Fruit fly (Drosophila melanogaster): Measurements from ENCODE around the gene Noc1.

Gene Noc1

DNA sequence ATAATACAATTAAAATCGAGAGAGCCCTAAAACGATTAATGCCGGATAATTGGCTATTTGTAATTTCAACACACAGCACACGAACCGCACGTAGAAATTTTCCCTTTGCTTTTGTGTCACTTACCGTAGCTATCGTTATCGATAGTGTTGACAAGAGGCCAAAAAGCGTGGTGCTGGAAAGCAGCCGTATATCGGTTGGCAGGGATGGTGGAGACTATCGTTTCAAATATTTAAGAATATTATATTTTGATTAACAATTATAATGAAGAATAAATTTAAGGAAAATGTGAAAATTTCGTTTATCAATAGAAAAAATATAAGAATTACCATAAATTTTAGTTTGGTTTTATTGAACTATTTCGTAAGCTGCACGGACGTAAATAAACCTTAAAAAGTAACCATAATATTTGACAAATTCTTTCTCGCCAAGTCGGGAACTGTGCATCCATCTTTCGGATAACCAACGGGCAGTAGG, 18.5 kb downstream of the Noc1 start, which contains the start of gene JIL-1 (continued):
- TF ChIP-seq CG17186 (GFP tag; optimal IDR thresholded peaks at IDR 0.05) = no peak
- TF ChIP-seq CG4424 (GFP tag; optimal IDR thresholded peaks at IDR 0.05) = peak; percentile 44
- TF ChIP-seq Ets97D (GFP tag; optimal IDR thresholded peaks at IDR 0.05) = peak; percentile 54
- no peak for TF ChIP-seq Spps (tag; optimal IDR thresholded peaks at IDR 0.05)
- TF ChIP-seq ATbp (GFP tag; optimal IDR thresholded peaks at IDR 0.05) = no peak
- peak; percentile 48 for TF ChIP-seq gro (GFP tag; optimal IDR thresholded peaks at IDR 0.05)
- TF ChIP-seq CG4360 (GFP tag; IDR thresholded peaks at IDR 0.05) = peak; percentile 44
- peak; percentile 36 for TF ChIP-seq CG17802 (tag; optimal IDR thresholded peaks at IDR 0.05)
- no peak; the same call in 1 of the 2 replicates for TF ChIP-seq bowl (GFP tag; IDR thresholded peaks at IDR 0.05)
- peak; percentile 27 for TF ChIP-seq Jarid2 (GFP tag; optimal IDR thresholded peaks at IDR 0.05)
- peak; percentile 2 for TF ChIP-seq CG8388 (GFP tag; optimal IDR thresholded peaks at IDR 0.05)
- peak; percentile 3 for TF ChIP-seq tup (GFP tag; optimal IDR thresholded peaks at IDR 0.05)
- TF ChIP-seq CG8089 (GFP tag; optimal IDR thresholded peaks at IDR 0.05) = no peak
- peak; percentile 64 for TF ChIP-seq mam (GFP tag; optimal IDR thresholded peaks at IDR 0.05)
- TF ChIP-seq vvl (GFP tag; IDR thresholded peaks at IDR 0.05) = peak; percentile 87
- TF ChIP-seq Eip74EF (GFP tag; optimal IDR thresholded peaks at IDR 0.05) = no peak
- TF ChIP-seq Dll (GFP tag; IDR thresholded peaks at IDR 0.05; ENCODE audit: partially characterized antibody) = peak; percentile 85
- peak; percentile 25 for TF ChIP-seq CG4707 (GFP tag; optimal IDR thresholded peaks at IDR 0.05)
- peak; percentile 51 for TF ChIP-seq chm (GFP tag; IDR thresholded peaks at IDR 0.05)
- peak; percentile 80 for TF ChIP-seq Ptx1 (GFP tag; IDR thresholded peaks at IDR 0.05)
- peak; percentile 94 for TF ChIP-seq Rfx (GFP tag; IDR thresholded peaks at IDR 0.05)
- no peak for TF ChIP-seq CG7271 (tag; optimal IDR thresholded peaks at IDR 0.05)
- TF ChIP-seq CG3726 (GFP tag; IDR thresholded peaks at IDR 0.05) = no peak; the same call in 2 of the 3 replicates
- peak; percentile 42 for TF ChIP-seq Sox102F (GFP tag; optimal IDR thresholded peaks at IDR 0.05)
- peak; percentile 34 for TF ChIP-seq fd3F (GFP tag; optimal IDR thresholded peaks at IDR 0.05)
- peak; percentile 57 for TF ChIP-seq cas (GFP tag; IDR thresholded peaks at IDR 0.05)
- TF ChIP-seq lbe (GFP tag; optimal IDR thresholded peaks at IDR 0.05) = peak; percentile 51
- peak; percentile 96 for TF ChIP-seq CG10267 (tag; optimal IDR thresholded peaks at IDR 0.05)
- TF ChIP-seq sna (GFP tag; IDR thresholded peaks at IDR 0.05; ENCODE audit: partially characterized antibody) = peak; percentile 64
- TF ChIP-seq CG10274 (GFP tag; optimal IDR thresholded peaks at IDR 0.05) = no peak
- TF ChIP-seq oc (tag; optimal IDR thresholded peaks at IDR 0.05) = peak; percentile 17
- peak; percentile 55; the same call in 1 of the 2 replicates for TF ChIP-seq Adf1 (GFP tag; IDR thresholded peaks at IDR 0.05)
- TF ChIP-seq usp (GFP tag; optimal IDR thresholded peaks at IDR 0.05) = no peak
- TF ChIP-seq fd96Cb (tag; optimal IDR thresholded peaks at IDR 0.05) = peak; percentile 40
- peak; percentile 68 for TF ChIP-seq CG9215 (GFP tag; IDR thresholded peaks at IDR 0.05)
- TF ChIP-seq sug (tag; optimal IDR thresholded peaks at IDR 0.05) = peak; percentile 67
- no peak for TF ChIP-seq pan (optimal IDR thresholded peaks at IDR 0.05)
- peak in 1 of 2 experiments; percentile 68 for TF ChIP-seq pan (GFP tag; optimal IDR thresholded peaks at IDR 0.05 in 1 of 2, IDR thresholded peaks at IDR 0.05 in 1 of 2)
- TF ChIP-seq MTF-1 (GFP tag; optimal IDR thresholded peaks at IDR 0.05; ENCODE audit: borderline replicate concordance) = no peak
- TF ChIP-seq CG14965 (GFP tag; optimal IDR thresholded peaks at IDR 0.05; ENCODE audit: borderline replicate concordance) = no peak
- TF ChIP-seq Sry-δ (GFP tag; optimal IDR thresholded peaks at IDR 0.05) = peak; percentile 65
- peak; percentile 43; the same call in 1 of the 2 replicates for TF ChIP-seq toy (GFP tag; IDR thresholded peaks at IDR 0.05)
- TF ChIP-seq CG10209 (GFP tag; optimal IDR thresholded peaks at IDR 0.05) = peak; percentile 59
- TF ChIP-seq CG15479 (GFP tag; optimal IDR thresholded peaks at IDR 0.05) = no peak
- TF ChIP-seq ap (GFP tag; IDR thresholded peaks at IDR 0.05) = no peak
- no peak for TF ChIP-seq Trl (optimal IDR thresholded peaks at IDR 0.05)
- no peak for TF ChIP-seq Trl (GFP tag; optimal IDR thresholded peaks at IDR 0.05)
- TF ChIP-seq ro (GFP tag; IDR thresholded peaks at IDR 0.05) = no peak
- peak; percentile 53 for TF ChIP-seq fu2 (GFP tag; optimal IDR thresholded peaks at IDR 0.05)
- TF ChIP-seq ttk (GFP tag; IDR thresholded peaks at IDR 0.05) = peak; percentile 37; the same call in 1 of the 2 replicates
- TF ChIP-seq cg (GFP tag; optimal IDR thresholded peaks at IDR 0.05) = no peak
